Worm (Caenorhabditis elegans) whole organism, early embryonic: ENCODE measurements around the gene rab-6.1.

Experiments
- B0310.2 ChIP-seq: sonication (generic microtip); optimal IDR thresholded peaks from 2 replicates; lab custom pipeline; 2016; ENCODE audit warnings: mild to moderate bottlenecking, missing genetic modification characterization, missing compliant biosample characterization
- F13C5.2 ChIP-seq: sonication (generic microtip); optimal IDR thresholded peaks from 2 replicates; lab custom pipeline; 2017; ENCODE audit warnings: mild to moderate bottlenecking, missing genetic modification characterization, inconsistent platforms, missing compliant biosample characterization
- aly-1 ChIP-seq: sonication (generic microtip); optimal IDR thresholded peaks from 2 replicates; lab custom pipeline; 2016; ENCODE audit warnings: missing genetic modification characterization, missing compliant biosample characterization
- ama-1 ChIP-seq: fragments of 150-350 bp; optimal IDR thresholded peaks from 2 replicates; lab custom pipeline; 2014
- ceh-13 ChIP-seq: fragments of 200-800 bp; sonication (Bioruptor generic); optimal IDR thresholded peaks from 2 replicates; lab custom pipeline; 2018; ENCODE audit warnings: mild to moderate bottlenecking, missing genetic modification characterization, missing compliant biosample characterization
- ceh-36 ChIP-seq: sonication (generic microtip); optimal IDR thresholded peaks from 2 replicates; lab custom pipeline; 2016; ENCODE audit warnings: missing genetic modification characterization, inconsistent platforms, missing compliant biosample characterization
- ets-7 ChIP-seq: sonication (generic microtip); optimal IDR thresholded peaks from 2 replicates; lab custom pipeline; 2016; ENCODE audit warnings: missing genotype, missing genetic modification characterization, missing compliant biosample characterization
- flt-1 ChIP-seq: fragments of 200-800 bp; sonication (Bioruptor generic); IDR thresholded peaks from 2 replicates; pipeline ENCODE4 v1.3.6; 2022; ENCODE audit warnings: missing genetic modification characterization, missing compliant biosample characterization
- hmbx-1 ChIP-seq: sonication (generic microtip); optimal IDR thresholded peaks from 2 replicates; lab custom pipeline; 2016; ENCODE audit warnings: mild to moderate bottlenecking, missing genetic modification characterization, missing compliant biosample characterization
- hmg-4 ChIP-seq: fragments of 200-800 bp; sonication (Bioruptor generic); optimal IDR thresholded peaks from 2 replicates; lab custom pipeline; 2018; ENCODE audit warnings: mild to moderate bottlenecking, missing genetic modification characterization, missing compliant biosample characterization
- hnd-1 ChIP-seq: sonication (generic microtip); optimal IDR thresholded peaks from 2 replicates; lab custom pipeline; 2016; ENCODE audit warnings: missing genetic modification characterization, missing compliant biosample characterization
- pes-1 ChIP-seq: fragments of 200-800 bp; sonication (Bioruptor generic); IDR thresholded peaks from 2 replicates; pipeline ENCODE4 v1.3.6; 2022; ENCODE audit warnings: missing genetic modification reagents, missing genetic modification characterization, missing compliant biosample characterization
- scrt-1 ChIP-seq: fragments of 200-800 bp; sonication (Bioruptor generic); IDR thresholded peaks from 2 replicates; pipeline ENCODE4 v1.3.6; 2022; ENCODE audit warnings: missing genetic modification characterization, missing compliant biosample characterization
- sea-1 ChIP-seq: fragments of 200-800 bp; sonication (Bioruptor generic); conservative IDR thresholded peaks from 2 replicates; pipeline ENCODE4 v1.3.6; 2022; ENCODE audit warnings: missing genetic modification characterization, missing compliant biosample characterization
- tbx-11 ChIP-seq: fragments of 200-800 bp; sonication (Bioruptor generic); IDR thresholded peaks from 2 replicates; pipeline ENCODE4 v1.3.6; 2022; ENCODE audit warnings: missing genetic modification characterization, missing compliant biosample characterization
- tbx-37 ChIP-seq: fragments of 200-800 bp; sonication (Bioruptor generic); conservative IDR thresholded peaks from 2 replicates; pipeline ENCODE4 v1.3.6; 2022; ENCODE audit warnings: missing genetic modification reagents, missing genetic modification characterization, missing compliant biosample characterization
- tra-4 ChIP-seq: sonication (generic microtip); optimal IDR thresholded peaks from 2 replicates; lab custom pipeline; 2017; ENCODE audit warnings: missing genetic modification characterization, missing compliant biosample characterization

rab-6.1 gene

DNA sequence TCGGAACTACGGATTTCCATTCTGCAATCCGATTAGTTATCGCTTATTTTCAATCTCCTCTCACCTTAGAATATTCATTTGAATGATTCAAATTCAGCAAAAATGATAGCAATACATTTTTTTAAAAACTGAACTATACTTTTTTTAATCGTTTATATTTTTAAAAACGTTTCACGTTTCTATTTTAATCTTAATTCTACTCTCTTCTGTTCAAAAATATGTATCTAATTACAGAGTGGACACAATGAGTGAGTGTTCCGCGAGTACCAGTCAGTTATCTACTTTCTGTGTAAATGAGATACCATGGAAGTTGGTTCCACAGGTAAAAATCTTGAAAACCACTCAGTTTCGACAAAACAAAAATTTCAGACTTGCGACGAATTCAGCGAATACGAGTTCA lies 3.2 kb downstream of the rab-6.1 start, which contains the start of the genes F59B2.15 and zif-1:
Gene F59B2.15, minus strand, starts transcription at position 101 of the 400 bp plus-strand sequence.
Gene zif-1, plus strand, starts transcription at position 235 of the 400 bp plus-strand sequence.
- TF ChIP-seq hmbx-1 (tag; lab: Kevin White, UChicago) (no peak), scrt-1 (GFP tag; lab: Robert Waterston, UW) (no peak), sea-1 (GFP tag; lab: Robert Waterston, UW) (no peak), ama-1 (no peak), tbx-37 (GFP tag; lab: Robert Waterston, UW) (no peak), ceh-13 (GFP tag; lab: Kevin White, UChicago) (no peak), B0310.2 (no peak), tbx-11 (GFP tag; lab: Robert Waterston, UW) (no peak), hmg-4 (GFP tag; lab: Kevin White, UChicago) (no peak), F13C5.2 (tag; lab: Kevin White, UChicago) (no peak)

DNA sequence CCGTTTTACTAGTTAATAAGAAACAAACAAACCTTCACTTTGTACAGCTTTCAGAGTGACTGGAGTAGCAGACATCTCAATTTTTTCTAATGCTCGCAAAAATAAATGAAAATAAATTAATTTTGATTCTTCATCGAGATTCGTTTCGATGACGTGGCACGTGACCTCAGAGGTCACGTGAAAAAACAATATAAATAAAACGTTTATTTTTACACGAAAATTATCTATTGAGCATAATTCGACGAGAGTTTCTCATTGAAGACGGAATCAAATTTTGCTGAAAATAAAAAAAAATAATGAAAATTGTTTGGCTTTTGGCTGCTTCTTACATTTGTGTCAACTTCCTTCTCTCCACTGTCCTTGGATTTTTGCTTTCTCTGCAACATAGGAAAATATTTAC lies 3.9 kb downstream of the rab-6.1 start, which contains the start of gene rpn-6.2:
Gene rpn-6.2, minus strand, starts transcription at position 101 of the 400 bp plus-strand sequence.
- TF ChIP-seq B0310.2 (no peak), hmbx-1 (tag; lab: Kevin White, UChicago) (no peak), sea-1 (GFP tag; lab: Robert Waterston, UW) (no peak), scrt-1 (GFP tag; lab: Robert Waterston, UW) (no peak), ama-1 (no peak), tbx-11 (GFP tag; lab: Robert Waterston, UW) (no peak), ceh-13 (GFP tag; lab: Kevin White, UChicago) (no peak), pes-1 (GFP tag; lab: Robert Waterston, UW) (no peak), ceh-36 (no peak), flt-1 (no peak), hmg-4 (GFP tag; lab: Kevin White, UChicago) (no peak), ets-7 (no peak), hnd-1 (tag; lab: Kevin White, UChicago) (no peak), F13C5.2 (tag; lab: Kevin White, UChicago) (no peak), tbx-37 (GFP tag; lab: Robert Waterston, UW) (no peak), tra-4 (tag; lab: Kevin White, UChicago) (no peak), aly-1 (tag; lab: Kevin White, UChicago) (no peak)

- TF ChIP-seq tra-4 (tag; lab: Kevin White, UChicago) (no peak), ceh-13 (GFP tag; lab: Kevin White, UChicago) (no peak), ets-7 (no peak), sea-1 (GFP tag; lab: Robert Waterston, UW) (no peak), scrt-1 (GFP tag; lab: Robert Waterston, UW) (no peak), ceh-36 (no peak), tbx-11 (GFP tag; lab: Robert Waterston, UW) (no peak), hnd-1 (tag; lab: Kevin White, UChicago) (no peak), F13C5.2 (tag; lab: Kevin White, UChicago) (no peak), tbx-37 (GFP tag; lab: Robert Waterston, UW) (no peak), hmg-4 (GFP tag; lab: Kevin White, UChicago) (no peak), B0310.2 (no peak), flt-1 (no peak), hmbx-1 (tag; lab: Kevin White, UChicago) (no peak)
These were observed 4.3 kb downstream of the rab-6.1 start for ce11 chrIII:9001491-9001890.

ce11 chrIII:8999508-8999907 lies 6.2 kb downstream of the rab-6.1 start, which contains the start of gene F59B2.3:
TSS of gene F59B2.3 (minus strand) at chrIII:8999766.
- TF ChIP-seq ceh-13 (GFP tag; lab: Kevin White, UChicago) = no peak
- no peak for TF ChIP-seq pes-1 (GFP tag; lab: Robert Waterston, UW)
- TF ChIP-seq scrt-1 (GFP tag; lab: Robert Waterston, UW) = no peak
- TF ChIP-seq hnd-1 (tag; lab: Kevin White, UChicago) = no peak
- no peak for TF ChIP-seq ceh-36
- no peak for TF ChIP-seq F13C5.2 (tag; lab: Kevin White, UChicago)
- TF ChIP-seq B0310.2 = no peak
- TF ChIP-seq aly-1 (tag; lab: Kevin White, UChicago) = no peak
- no peak for TF ChIP-seq flt-1
- no peak for TF ChIP-seq hmbx-1 (tag; lab: Kevin White, UChicago)
- no peak for TF ChIP-seq ama-1
- no peak for TF ChIP-seq tra-4 (tag; lab: Kevin White, UChicago)

DNA sequence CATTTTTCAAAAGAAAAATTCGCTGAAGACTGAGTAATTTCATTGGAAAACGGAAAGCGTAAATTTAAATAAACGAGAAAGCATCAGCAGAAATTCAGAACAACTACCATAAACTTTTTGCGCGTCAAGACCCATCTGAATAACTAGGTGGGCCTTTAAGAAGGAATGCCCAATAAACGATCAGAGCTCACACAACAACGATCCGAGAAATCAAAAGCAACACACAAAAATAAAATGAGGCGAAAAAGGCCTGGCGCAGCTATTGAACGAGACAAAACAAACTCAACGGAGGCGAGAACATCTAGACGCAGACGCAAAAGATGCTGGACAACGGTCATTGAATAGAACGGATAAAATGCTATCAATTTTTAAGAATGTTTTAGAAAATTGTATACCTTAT lies 6.9 kb downstream of the rab-6.1 start:
- no peak for TF ChIP-seq F13C5.2 (tag; lab: Kevin White, UChicago)
- no peak for TF ChIP-seq hnd-1 (tag; lab: Kevin White, UChicago)
- TF ChIP-seq hmg-4 (GFP tag; lab: Kevin White, UChicago) = no peak
- no peak for TF ChIP-seq ets-7
- no peak for TF ChIP-seq flt-1
- TF ChIP-seq aly-1 (tag; lab: Kevin White, UChicago) = no peak
- no peak for TF ChIP-seq tra-4 (tag; lab: Kevin White, UChicago)
- no peak for TF ChIP-seq B0310.2
- no peak for TF ChIP-seq ceh-13 (GFP tag; lab: Kevin White, UChicago)
- no peak for TF ChIP-seq tbx-37 (GFP tag; lab: Robert Waterston, UW)
- no peak for TF ChIP-seq ama-1
- TF ChIP-seq sea-1 (GFP tag; lab: Robert Waterston, UW) = no peak
- TF ChIP-seq scrt-1 (GFP tag; lab: Robert Waterston, UW) = no peak
- no peak for TF ChIP-seq pes-1 (GFP tag; lab: Robert Waterston, UW)
- TF ChIP-seq tbx-11 (GFP tag; lab: Robert Waterston, UW) = no peak
- TF ChIP-seq ceh-36 = no peak
- TF ChIP-seq hmbx-1 (tag; lab: Kevin White, UChicago) = no peak

ce11 chrIII:8997821-8998220 lies 7.9 kb downstream of the rab-6.1 start:
- TF ChIP-seq tbx-37 (GFP tag; lab: Robert Waterston, UW) = no peak
- no peak for TF ChIP-seq ets-7
- TF ChIP-seq pes-1 (GFP tag; lab: Robert Waterston, UW) = no peak
- TF ChIP-seq sea-1 (GFP tag; lab: Robert Waterston, UW) = no peak
- no peak for TF ChIP-seq hnd-1 (tag; lab: Kevin White, UChicago)
- TF ChIP-seq tra-4 (tag; lab: Kevin White, UChicago) = no peak
- TF ChIP-seq scrt-1 (GFP tag; lab: Robert Waterston, UW) = no peak
- no peak for TF ChIP-seq aly-1 (tag; lab: Kevin White, UChicago)
- no peak for TF ChIP-seq ama-1
- no peak for TF ChIP-seq B0310.2
- TF ChIP-seq tbx-11 (GFP tag; lab: Robert Waterston, UW) = no peak
- TF ChIP-seq hmbx-1 (tag; lab: Kevin White, UChicago) = no peak
- TF ChIP-seq ceh-36 = no peak
- no peak for TF ChIP-seq F13C5.2 (tag; lab: Kevin White, UChicago)
- no peak for TF ChIP-seq ceh-13 (GFP tag; lab: Kevin White, UChicago)
- no peak for TF ChIP-seq hmg-4 (GFP tag; lab: Kevin White, UChicago)
- no peak for TF ChIP-seq flt-1
